Fruit fly (Drosophila melanogaster): ENCODE measurements around the gene Usp12-46.

- TF ChIP-seq CG1620 (GFP tag; optimal IDR thresholded peaks at IDR 0.05) (no peak), CG33017 (tag; optimal IDR thresholded peaks at IDR 0.05) (no peak), kay (GFP tag; ENCODE audit: borderline replicate concordance) (no peak), CG11617 (GFP tag; optimal IDR thresholded peaks at IDR 0.05) (no peak)
These were observed 43.3 kb downstream of the Usp12-46 start for dm6 chr3R:22793953-22794352.

Data from whole organism, adult.